Fruit fly (Drosophila melanogaster): Measurements from ENCODE around the gene CG10660.

DNA sequence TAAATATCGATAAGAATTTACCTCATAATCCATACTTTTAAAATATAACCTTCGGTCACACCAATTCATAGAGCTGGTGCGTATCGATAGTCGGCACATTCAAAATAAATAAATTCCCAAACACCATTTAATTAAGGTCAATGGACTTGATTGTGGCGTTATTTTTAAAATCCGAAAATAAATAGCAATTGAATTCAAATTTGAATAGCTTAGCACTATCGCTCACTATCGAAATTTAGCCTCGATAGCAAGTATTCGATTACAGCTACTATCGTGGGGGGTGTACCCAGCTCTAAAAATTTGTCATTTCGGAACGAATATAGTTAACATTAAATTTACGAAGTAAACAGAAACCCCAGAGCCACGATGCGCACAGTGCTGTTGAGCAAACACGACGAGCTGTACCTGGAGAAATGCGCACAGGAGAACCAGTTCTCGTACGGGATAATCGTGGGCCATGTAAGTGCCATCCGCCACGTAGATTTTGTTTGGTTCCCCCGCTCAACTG lies 19.0 kb downstream of the CG10660 start, which contains the start of gene CG10616:
- TF ChIP-seq CTCF (optimal IDR thresholded peaks at IDR 0.05) = peak in 1 of 2 experiments; percentile 9
- TF ChIP-seq CG8478 (optimal IDR thresholded peaks at IDR 0.05) = no peak

Measured in S2 (cell line).